Fruit fly (Drosophila melanogaster): ENCODE measurements around the gene Raf.

The Raf gene

DNA sequence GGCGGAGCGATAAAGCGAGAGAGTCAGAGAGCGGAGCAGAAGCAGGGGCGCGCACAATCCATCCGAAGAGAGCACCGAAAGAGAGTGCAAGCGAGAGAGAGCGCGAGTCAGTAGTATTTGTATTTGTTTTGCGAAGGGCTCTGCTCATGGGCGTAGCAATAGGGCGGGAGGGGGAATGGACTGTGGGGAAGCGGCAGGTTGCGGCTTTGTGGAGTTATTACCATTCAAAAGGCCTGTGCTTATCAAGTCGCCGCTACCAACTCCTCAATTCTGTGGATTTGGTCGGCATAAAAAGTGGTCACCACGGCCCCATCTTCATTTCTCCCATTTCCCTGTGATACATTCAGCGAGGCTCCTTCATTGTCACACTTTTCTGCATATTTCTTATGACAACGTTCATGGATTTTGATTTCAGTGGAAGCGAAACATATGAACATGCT lies 5.8 kb downstream of the Raf start (continued):
- TF ChIP-seq CG11902 (GFP tag; optimal IDR thresholded peaks at IDR 0.05), result peak; percentile 61
- no peak for TF ChIP-seq Hr38 (GFP tag; optimal IDR thresholded peaks at IDR 0.05)
- TF ChIP-seq CG1621 (tag; optimal IDR thresholded peaks at IDR 0.05), result peak; percentile 67
- TF ChIP-seq net (GFP tag; optimal IDR thresholded peaks at IDR 0.05), result peak; percentile 47
- peak; percentile 56 for TF ChIP-seq Eip78C (GFP tag)
- TF ChIP-seq CG8319 (GFP tag; optimal IDR thresholded peaks at IDR 0.05), result peak; percentile 65
- peak; percentile 43 for TF ChIP-seq topi (GFP tag; optimal IDR thresholded peaks at IDR 0.05)
- peak; percentile 38 for TF ChIP-seq CG16779 (tag; optimal IDR thresholded peaks at IDR 0.05)
- no peak for TF ChIP-seq Eip93F (GFP tag; optimal IDR thresholded peaks at IDR 0.05)
- TF ChIP-seq eg (GFP tag; IDR thresholded peaks at IDR 0.05), result no peak
- peak; percentile 66 for TF ChIP-seq Ets96B (tag; optimal IDR thresholded peaks at IDR 0.05)
- peak; percentile 67 for TF ChIP-seq lz (GFP tag; optimal IDR thresholded peaks at IDR 0.05)
- TF ChIP-seq acj6 (GFP tag; optimal IDR thresholded peaks at IDR 0.05), result peak; percentile 76
- peak; percentile 27 for TF ChIP-seq Smox (GFP tag; optimal IDR thresholded peaks at IDR 0.05)
- TF ChIP-seq Met (GFP tag; optimal IDR thresholded peaks at IDR 0.05), result peak; percentile 63
- TF ChIP-seq CG31627 (GFP tag; optimal IDR thresholded peaks at IDR 0.05), result peak; percentile 67
- peak; percentile 53 for TF ChIP-seq svp (GFP tag)
- TF ChIP-seq Sox14 (GFP tag; optimal IDR thresholded peaks at IDR 0.05), result peak; percentile 9
- TF ChIP-seq OdsH (GFP tag; optimal IDR thresholded peaks at IDR 0.05), result peak; percentile 73
- TF ChIP-seq CG15336 (GFP tag; IDR thresholded peaks at IDR 0.05), result peak; percentile 45; the same call in 1 of the 2 replicates
- peak; percentile 21 for TF ChIP-seq Eip75B (GFP tag; optimal IDR thresholded peaks at IDR 0.05)
- peak; percentile 70 for TF ChIP-seq achi (GFP tag; optimal IDR thresholded peaks at IDR 0.05)
- peak; percentile 56 for TF ChIP-seq cyc (GFP tag; optimal IDR thresholded peaks at IDR 0.05)
- TF ChIP-seq vri (GFP tag; optimal IDR thresholded peaks at IDR 0.05), result no peak
- peak; percentile 68 for TF ChIP-seq CG11294 (GFP tag; IDR thresholded peaks at IDR 0.05)
- peak; percentile 36 for TF ChIP-seq dsx (GFP tag; optimal IDR thresholded peaks at IDR 0.05; ENCODE audit: poor library complexity, severe bottlenecking)
- TF ChIP-seq pdm3 (GFP tag; optimal IDR thresholded peaks at IDR 0.05), result peak; percentile 54

DNA sequence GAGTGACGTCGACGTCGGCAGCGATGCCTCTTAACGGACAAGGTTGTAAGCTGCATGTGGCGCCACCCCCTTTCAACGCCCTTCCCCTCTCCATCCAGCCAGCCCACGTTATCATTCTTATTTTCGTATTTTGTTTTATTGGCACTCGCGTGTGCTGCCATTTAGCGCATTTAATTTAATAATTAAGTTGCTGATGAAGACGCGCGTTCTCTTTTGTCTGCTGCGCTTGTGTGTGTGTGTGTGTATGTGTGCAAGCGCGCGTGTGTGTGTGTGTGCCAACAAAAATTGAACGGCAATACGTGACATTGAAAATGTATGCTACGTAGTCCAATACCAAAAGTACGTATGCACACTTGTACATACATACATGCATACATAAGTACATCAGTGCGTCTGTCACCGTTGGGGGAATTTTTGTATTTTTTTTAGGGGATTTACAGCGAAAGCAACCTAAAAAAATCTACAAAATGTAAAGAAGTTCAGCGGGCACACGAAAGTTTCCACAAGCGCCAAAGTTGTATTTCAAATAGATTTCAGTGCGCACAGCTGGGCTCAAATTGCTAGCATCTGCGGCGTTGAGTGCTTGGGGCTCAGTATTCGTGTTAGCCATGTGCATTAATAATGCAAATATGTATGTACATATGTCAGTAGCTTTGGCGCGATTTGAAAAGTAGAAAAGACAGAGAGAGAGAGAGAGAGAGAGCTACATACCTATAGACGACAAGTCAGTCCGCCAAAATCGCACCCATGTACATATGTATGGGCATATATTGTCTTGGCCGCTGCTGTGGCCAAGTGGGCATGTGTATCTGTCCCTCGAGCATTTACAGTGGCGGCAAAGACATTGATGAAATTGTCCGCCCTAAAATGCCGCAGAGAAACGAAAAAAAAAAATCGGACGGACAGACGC lies 6.6 kb downstream of the Raf start:
- TF ChIP-seq Ets96B (tag; optimal IDR thresholded peaks at IDR 0.05), result peak; percentile 65
- TF ChIP-seq dsx (GFP tag; optimal IDR thresholded peaks at IDR 0.05; ENCODE audit: poor library complexity, severe bottlenecking), result peak; percentile 41
- peak; percentile 64 for TF ChIP-seq cyc (GFP tag; optimal IDR thresholded peaks at IDR 0.05)
- TF ChIP-seq Sox14 (GFP tag; optimal IDR thresholded peaks at IDR 0.05), result peak; percentile 65
- peak; percentile 62 for TF ChIP-seq CG1621 (tag; optimal IDR thresholded peaks at IDR 0.05)
- TF ChIP-seq CG15336 (GFP tag; IDR thresholded peaks at IDR 0.05), result peak; percentile 83
- peak; percentile 68 for TF ChIP-seq acj6 (GFP tag; optimal IDR thresholded peaks at IDR 0.05)
- peak; percentile 69 for TF ChIP-seq Sox102F (GFP tag; optimal IDR thresholded peaks at IDR 0.05)
- TF ChIP-seq CG11762 (GFP tag; optimal IDR thresholded peaks at IDR 0.05; ENCODE audit: insufficient read depth), result peak; percentile 57
- TF ChIP-seq CG31627 (GFP tag; optimal IDR thresholded peaks at IDR 0.05), result peak; percentile 75
- peak; percentile 80 for TF ChIP-seq CG8119 (GFP tag; IDR thresholded peaks at IDR 0.05)
- TF ChIP-seq net (GFP tag; optimal IDR thresholded peaks at IDR 0.05), result peak; percentile 73
- peak; percentile 72 for TF ChIP-seq CG3919 (GFP tag; optimal IDR thresholded peaks at IDR 0.05)
- no peak for TF ChIP-seq Hr38 (GFP tag; optimal IDR thresholded peaks at IDR 0.05)
- peak; percentile 33 for TF ChIP-seq fkh (GFP tag; optimal IDR thresholded peaks at IDR 0.05)
- TF ChIP-seq esn (GFP tag; optimal IDR thresholded peaks at IDR 0.05), result peak; percentile 74
- no peak for TF ChIP-seq CG9139 (GFP tag; optimal IDR thresholded peaks at IDR 0.05)
- peak; percentile 40 for TF ChIP-seq spab (GFP tag; optimal IDR thresholded peaks at IDR 0.05)
- peak; percentile 2 for TF ChIP-seq CG16779 (tag; optimal IDR thresholded peaks at IDR 0.05)
- TF ChIP-seq CG11294 (GFP tag; IDR thresholded peaks at IDR 0.05), result peak; percentile 51; the same call in 1 of the 2 replicates
- peak; percentile 75 for TF ChIP-seq CG6792 (GFP tag; optimal IDR thresholded peaks at IDR 0.05)
- peak; percentile 66; the same call in 1 of the 2 replicates for TF ChIP-seq Gug (GFP tag; IDR thresholded peaks at IDR 0.05)
- TF ChIP-seq CG11902 (GFP tag; optimal IDR thresholded peaks at IDR 0.05), result peak; percentile 64
- TF ChIP-seq CG32006 (GFP tag; optimal IDR thresholded peaks at IDR 0.05), result peak; percentile 76
- TF ChIP-seq salr (GFP tag; optimal IDR thresholded peaks at IDR 0.05), result peak; percentile 36 to 54
- TF ChIP-seq CG8319 (GFP tag; optimal IDR thresholded peaks at IDR 0.05), result peak; percentile 49
- peak; percentile 62 for TF ChIP-seq OdsH (GFP tag; optimal IDR thresholded peaks at IDR 0.05)
- peak; percentile 68 for TF ChIP-seq CG6808 (GFP tag; optimal IDR thresholded peaks at IDR 0.05)
- TF ChIP-seq Met (GFP tag; optimal IDR thresholded peaks at IDR 0.05), result peak; percentile 73
- peak; percentile 74 for TF ChIP-seq Eip75B (GFP tag; optimal IDR thresholded peaks at IDR 0.05)
- TF ChIP-seq lz (GFP tag; optimal IDR thresholded peaks at IDR 0.05), result peak; percentile 80
- peak; percentile 73 for TF ChIP-seq pdm3 (GFP tag; optimal IDR thresholded peaks at IDR 0.05)
- peak; percentile 64 for TF ChIP-seq CG10669 (GFP tag; optimal IDR thresholded peaks at IDR 0.05)
- peak; percentile 63 for TF ChIP-seq achi (GFP tag; optimal IDR thresholded peaks at IDR 0.05)
- TF ChIP-seq CG10631 (GFP tag; optimal IDR thresholded peaks at IDR 0.05), result peak; percentile 64
- no peak for TF ChIP-seq Eip93F (GFP tag; optimal IDR thresholded peaks at IDR 0.05)
- peak; percentile 65 for TF ChIP-seq CG4318 (GFP tag; optimal IDR thresholded peaks at IDR 0.05)
- TF ChIP-seq Lpt (GFP tag; optimal IDR thresholded peaks at IDR 0.05), result peak; percentile 62
